Fruit fly (Drosophila melanogaster) whole organism, prepupa: ENCODE data around the gene CG13603.

Source experiments
- Blimp-1 ChIP-seq: fragments of 200-800 bp; sonication (Bioruptor generic); optimal IDR thresholded peaks from 3 replicates; lab custom pipeline; 2017; ENCODE audit warnings: missing biosample characterization, missing genetic modification characterization, mild to moderate bottlenecking, moderate library complexity, missing genetic modification reagents
- CG10631 ChIP-seq: fragments of 200-800 bp; sonication (Bioruptor generic); optimal IDR thresholded peaks from 2 replicates; lab custom pipeline; 2016; ENCODE audit warnings: missing biosample characterization, missing genetic modification characterization
- CG10669 ChIP-seq: fragments of 200-800 bp; sonication (Bioruptor generic); optimal IDR thresholded peaks from 3 replicates; lab custom pipeline; 2018; ENCODE audit warnings: missing biosample characterization, mild to moderate bottlenecking, missing genetic modification characterization, moderate library complexity
- CG11294 ChIP-seq: fragments of 200-800 bp; sonication (Bioruptor generic); IDR thresholded peaks from 2 replicates; pipeline ENCODE4 v1.3.6; 2022; ENCODE audit warnings: missing biosample characterization, missing genetic modification characterization
- CG11902 ChIP-seq: fragments of 200-800 bp; sonication (Bioruptor generic); optimal IDR thresholded peaks from 3 replicates; lab custom pipeline; 2016; ENCODE audit warnings: missing biosample characterization, missing genetic modification characterization
- CG15336 ChIP-seq: fragments of 200-800 bp; sonication (Bioruptor generic); IDR thresholded peaks from 2 replicates; pipeline ENCODE4 v1.3.6; 2022; ENCODE audit warnings: missing biosample characterization, missing genetic modification characterization
- CG1621 ChIP-seq: fragments of 200-800 bp; sonication (Bioruptor generic); optimal IDR thresholded peaks from 3 replicates; lab custom pipeline; 2018; ENCODE audit warnings: missing biosample characterization, mild to moderate bottlenecking, missing genetic modification characterization
- CG32006 ChIP-seq: fragments of 200-800 bp; sonication (Bioruptor generic); optimal IDR thresholded peaks from 3 replicates; lab custom pipeline; 2017; ENCODE audit warnings: missing biosample characterization, mild to moderate bottlenecking, missing genetic modification characterization
- CG4318 ChIP-seq: fragments of 200-800 bp; sonication (Bioruptor generic); optimal IDR thresholded peaks from 3 replicates; lab custom pipeline; 2017; ENCODE audit warnings: missing biosample characterization, mild to moderate bottlenecking, missing genetic modification characterization
- CG6163 ChIP-seq: fragments of 200-800 bp; sonication (Bioruptor generic); IDR thresholded peaks from 3 replicates; pipeline ENCODE4 v1.3.6; 2022; ENCODE audit warnings: missing biosample characterization, missing genetic modification characterization
- CG6792 ChIP-seq: fragments of 200-800 bp; sonication (Bioruptor generic); optimal IDR thresholded peaks from 3 replicates; lab custom pipeline; 2016; ENCODE audit warnings: missing biosample characterization, missing genetic modification characterization
- CG6808 ChIP-seq: fragments of 200-800 bp; sonication (Bioruptor generic); optimal IDR thresholded peaks from 3 replicates; lab custom pipeline; 2017; ENCODE audit warnings: missing biosample characterization, missing genetic modification characterization, mild to moderate bottlenecking, moderate library complexity, missing genetic modification reagents
- CG7368 ChIP-seq: fragments of 200-800 bp; sonication (Bioruptor generic); optimal IDR thresholded peaks from 3 replicates; lab custom pipeline; 2016; ENCODE audit warnings: missing biosample characterization, missing genetic modification characterization
- CG8119 ChIP-seq: fragments of 200-800 bp; sonication (Bioruptor generic); IDR thresholded peaks from 3 replicates; pipeline ENCODE4 v1.3.6; 2022; ENCODE audit warnings: missing biosample characterization, missing genetic modification characterization
- CG8319 ChIP-seq: fragments of 200-800 bp; sonication (Bioruptor generic); optimal IDR thresholded peaks from 3 replicates; lab custom pipeline; 2016; ENCODE audit warnings: missing biosample characterization, missing genetic modification characterization
- CG8632 ChIP-seq: fragments of 200-800 bp; sonication (Bioruptor generic); optimal IDR thresholded peaks from 3 replicates; lab custom pipeline; 2016; ENCODE audit warnings: missing biosample characterization, missing genetic modification characterization
- Eip75B ChIP-seq: fragments of 200-800 bp; sonication (Bioruptor generic); optimal IDR thresholded peaks from 3 replicates; lab custom pipeline; 2016; ENCODE audit warnings: missing biosample characterization, missing genetic modification characterization
- Eip78C ChIP-seq: fragments of 200-800 bp; sonication (Bioruptor generic); peaks from one replicate; lab custom pipeline; 2016; ENCODE audit warnings: missing biosample characterization, missing genetic modification characterization
- Eip93F ChIP-seq: fragments of 200-800 bp; sonication (Bioruptor generic); optimal IDR thresholded peaks from 2 replicates; lab custom pipeline; 2016; ENCODE audit warnings: missing biosample characterization, mild to moderate bottlenecking, missing genetic modification characterization
- Ets21C ChIP-seq: fragments of 200-800 bp; sonication (Bioruptor generic); optimal IDR thresholded peaks from 3 replicates; lab custom pipeline; 2016; ENCODE audit warnings: missing biosample characterization, missing genetic modification characterization
- Gug ChIP-seq: fragments of 200-800 bp; sonication (Bioruptor generic); IDR thresholded peaks from 2 replicates; pipeline ENCODE4 v1.3.6; 2022; ENCODE audit warnings: missing biosample characterization, missing genetic modification characterization
- Hr38 ChIP-seq: sonication (Bioruptor generic); optimal IDR thresholded peaks from 2 replicates; lab custom pipeline; 2016; ENCODE audit warnings: missing biosample characterization, missing genetic modification characterization
- Hr39 ChIP-seq: fragments of 200-800 bp; sonication (Bioruptor generic); optimal IDR thresholded peaks from 2 replicates; lab custom pipeline; 2016; ENCODE audit warnings: missing biosample characterization, missing genetic modification characterization
- Hr4 ChIP-seq: fragments of 200-800 bp; sonication (Bioruptor generic); optimal IDR thresholded peaks from 3 replicates; lab custom pipeline; 2016; ENCODE audit warnings: missing biosample characterization, missing genetic modification characterization
- Lpt ChIP-seq: fragments of 200-800 bp; sonication (Bioruptor generic); optimal IDR thresholded peaks from 3 replicates; lab custom pipeline; 2016; ENCODE audit warnings: missing biosample characterization, missing genetic modification characterization
- Met ChIP-seq: fragments of 200-800 bp; sonication (Bioruptor generic); optimal IDR thresholded peaks from 3 replicates; lab custom pipeline; 2016; ENCODE audit warnings: missing biosample characterization, missing genetic modification characterization
- OdsH ChIP-seq: fragments of 200-800 bp; sonication (Bioruptor generic); optimal IDR thresholded peaks from 3 replicates; lab custom pipeline; 2016; ENCODE audit warnings: missing biosample characterization, missing genetic modification characterization
- Sox14 ChIP-seq: fragments of 200-800 bp; sonication (Bioruptor generic); optimal IDR thresholded peaks from 3 replicates; lab custom pipeline; 2016; ENCODE audit warnings: missing biosample characterization, missing genetic modification characterization
- Sox15 ChIP-seq: fragments of 200-800 bp; sonication (Bioruptor generic); optimal IDR thresholded peaks from 3 replicates; lab custom pipeline; 2016; ENCODE audit warnings: missing biosample characterization, missing genetic modification characterization
- achi ChIP-seq: fragments of 200-800 bp; sonication (Bioruptor generic); optimal IDR thresholded peaks from 3 replicates; lab custom pipeline; 2016; ENCODE audit warnings: missing biosample characterization, missing genetic modification characterization
- acj6 ChIP-seq: fragments of 200-800 bp; sonication (Bioruptor generic); optimal IDR thresholded peaks from 3 replicates; lab custom pipeline; 2016; ENCODE audit warnings: missing biosample characterization, missing genetic modification characterization
- cyc ChIP-seq: fragments of 200-800 bp; sonication (Bioruptor generic); optimal IDR thresholded peaks from 3 replicates; lab custom pipeline; 2016; ENCODE audit warnings: missing biosample characterization, missing genetic modification characterization
- dac ChIP-seq: fragments of 200-800 bp; sonication (Bioruptor generic); optimal IDR thresholded peaks from 2 replicates; lab custom pipeline; 2017; ENCODE audit warnings: missing biosample characterization, mild to moderate bottlenecking, missing genetic modification characterization
- dsx ChIP-seq: fragments of 200-800 bp; optimal IDR thresholded peaks from 3 replicates; lab custom pipeline; 2019; ENCODE audit warnings: missing biosample characterization, mild to moderate bottlenecking, missing genetic modification characterization, moderate library complexity; ENCODE audit not compliant: poor library complexity, severe bottlenecking
- eg ChIP-seq: fragments of 200-800 bp; sonication (Bioruptor generic); IDR thresholded peaks from 3 replicates; pipeline ENCODE4 v1.3.6; 2022; ENCODE audit warnings: missing biosample characterization, missing genetic modification characterization
- fd59A ChIP-seq: fragments of 200-800 bp; sonication (Bioruptor generic); optimal IDR thresholded peaks from 2 replicates; lab custom pipeline; 2017; ENCODE audit warnings: missing biosample characterization, mild to moderate bottlenecking, missing genetic modification characterization, missing genetic modification reagents
- fd85E ChIP-seq: fragments of 200-800 bp; sonication (Bioruptor generic); optimal IDR thresholded peaks from 3 replicates; lab custom pipeline; 2016; ENCODE audit warnings: missing biosample characterization, missing genetic modification characterization
- fkh ChIP-seq: fragments of 200-800 bp; sonication (Bioruptor generic); optimal IDR thresholded peaks from 3 replicates; lab custom pipeline; 2017; ENCODE audit warnings: missing biosample characterization, mild to moderate bottlenecking, missing genetic modification characterization, moderate library complexity
- lz ChIP-seq: fragments of 200-800 bp; sonication (Bioruptor generic); optimal IDR thresholded peaks from 3 replicates; lab custom pipeline; 2016; ENCODE audit warnings: missing biosample characterization, missing genetic modification characterization
- net ChIP-seq: fragments of 200-800 bp; sonication (Bioruptor generic); optimal IDR thresholded peaks from 3 replicates; lab custom pipeline; 2016; ENCODE audit warnings: missing biosample characterization, missing genetic modification characterization
- pdm3 ChIP-seq: fragments of 200-800 bp; sonication (Bioruptor generic); optimal IDR thresholded peaks from 3 replicates; lab custom pipeline; 2016; ENCODE audit warnings: missing biosample characterization, missing genetic modification characterization
- salr ChIP-seq, 2 experiments: fragments of 200-800 bp; sonication (Bioruptor generic); optimal IDR thresholded peaks; 3 replicates each; lab custom pipeline; 2016 to 2018; ENCODE audit warnings: missing biosample characterization in 2 of 2, missing genetic modification characterization in 2 of 2, mild to moderate bottlenecking in 1 of 2
- spab ChIP-seq: fragments of 200-800 bp; sonication (Bioruptor generic); optimal IDR thresholded peaks from 2 replicates; lab custom pipeline; 2017; ENCODE audit warnings: missing biosample characterization, mild to moderate bottlenecking, missing genetic modification characterization, missing genetic modification reagents
- ss ChIP-seq, 2 experiments: fragments of 200-800 bp; sonication (Bioruptor generic); optimal IDR thresholded peaks; 2 replicates in 1 of 2; 3 replicates in 1 of 2; lab custom pipeline; 2017 to 2018; ENCODE audit warnings: mild to moderate bottlenecking in 2 of 2, missing biosample characterization in 2 of 2, missing genetic modification characterization in 2 of 2, moderate library complexity in 1 of 2
- svp ChIP-seq: fragments of 200-800 bp; sonication (Bioruptor generic); peaks from one replicate; lab custom pipeline; 2016; ENCODE audit warnings: missing biosample characterization, missing genetic modification characterization
- topi ChIP-seq: fragments of 200-800 bp; sonication (Bioruptor generic); optimal IDR thresholded peaks from 3 replicates; lab custom pipeline; 2016; ENCODE audit warnings: missing biosample characterization, missing genetic modification characterization

The CG13603 gene

dm6 chr3R:24031825-24032523 is 45.6 kb upstream of the CG13603 start, which contains the start of the genes KrT95D and Mettl3 (continued):
- TF ChIP-seq dac (no peak), pdm3 (GFP tag; lab: Kevin White, UChicago) (no peak), fd59A (GFP tag; lab: Kevin White, UChicago) (no peak), acj6 (GFP tag; lab: Kevin White, UChicago) (no peak)

- TF ChIP-seq Eip93F (GFP tag; lab: Kevin White, UChicago) (no peak), Met (GFP tag; lab: Kevin White, UChicago) (no peak), Lpt (GFP tag; lab: Kevin White, UChicago) (no peak), Sox15 (GFP tag; lab: Kevin White, UChicago) (no peak), CG7368 (GFP tag; lab: Kevin White, UChicago) (no peak), CG6808 (GFP tag; lab: Kevin White, UChicago) (peak; percentile 32), CG8119 (peak; percentile 48), dac (no peak), fd59A (GFP tag; lab: Kevin White, UChicago) (no peak), Eip78C (peak; percentile 86), CG6163 (GFP tag; lab: Robert Waterston, UW) (no peak; the same call in 2 of the 3 replicates), Hr38 (GFP tag; lab: Kevin White, UChicago) (no peak), svp (GFP tag; lab: Kevin White, UChicago) (peak; percentile 94), CG6792 (GFP tag; lab: Kevin White, UChicago) (peak; percentile 29), Hr4 (GFP tag; lab: Kevin White, UChicago) (no peak), acj6 (GFP tag; lab: Kevin White, UChicago) (peak; percentile 3), CG15336 (peak; percentile 48; the same call in 1 of the 2 replicates), CG11902 (peak; percentile 11), Gug (GFP tag; lab: Robert Waterston, UW) (peak; percentile 44; the same call in 1 of the 2 replicates), Eip75B (GFP tag; lab: Kevin White, UChicago) (peak; percentile 53), eg (peak; percentile 67; the same call in 2 of the 3 replicates), lz (GFP tag; lab: Kevin White, UChicago) (no peak), CG8632 (GFP tag; lab: Kevin White, UChicago) (no peak), ss (GFP tag; optimal IDR thresholded peaks at IDR 0.05; lab: Kevin White, UChicago) (peak; percentile 55 to 58), spab (GFP tag; lab: Kevin White, UChicago) (peak; percentile 5), fd85E (GFP tag; lab: Kevin White, UChicago) (peak; percentile 36), Sox14 (GFP tag; lab: Kevin White, UChicago) (peak; percentile 50), CG1621 (peak; percentile 13), CG4318 (no peak), Ets21C (GFP tag; lab: Kevin White, UChicago) (no peak), Blimp-1 (GFP tag; lab: Kevin White, UChicago) (peak; percentile 47), net (GFP tag; lab: Kevin White, UChicago) (peak; percentile 64), fkh (GFP tag; lab: Kevin White, UChicago) (no peak), CG32006 (GFP tag; lab: Kevin White, UChicago) (peak; percentile 34), CG11294 (no peak; the same call in 1 of the 2 replicates), salr (GFP tag; optimal IDR thresholded peaks at IDR 0.05; lab: Kevin White, UChicago) (no peak), topi (GFP tag; lab: Kevin White, UChicago) (peak; percentile 23), cyc (GFP tag; lab: Kevin White, UChicago) (no peak), pdm3 (GFP tag; lab: Kevin White, UChicago) (no peak), CG8319 (GFP tag; lab: Kevin White, UChicago) (no peak), CG10631 (GFP tag; lab: Kevin White, UChicago) (no peak), Hr39 (GFP tag; lab: Kevin White, UChicago) (peak; percentile 13), CG10669 (peak; percentile 18), OdsH (no peak), achi (GFP tag; lab: Kevin White, UChicago) (peak; percentile 25), dsx (peak; percentile 83)
Observed at dm6 chr3R:24031019-24031824, 44.9 kb upstream of the CG13603 start.
